Worm (Caenorhabditis elegans) whole organism, L4 larva: ENCODE data around the gene madf-5.

Source experiments
- F10B5.3 ChIP-seq: sonication (generic microtip); optimal IDR thresholded peaks from 2 replicates; lab custom pipeline; 2016; ENCODE audit warnings: mild to moderate bottlenecking, missing genetic modification characterization, missing compliant biosample characterization
- R02D3.7 ChIP-seq: fragments of 150-350 bp; sonication (generic microtip); optimal IDR thresholded peaks from 3 replicates; lab custom pipeline; 2014; ENCODE audit warnings: missing biosample characterization, missing genetic modification characterization
- Y75B8A.6 ChIP-seq: fragments of 200-800 bp; sonication (Bioruptor generic); IDR thresholded peaks from 2 replicates; pipeline ENCODE4 v1.3.6; 2022; ENCODE audit warnings: missing genetic modification reagents, missing genetic modification characterization, missing compliant biosample characterization
- aha-1 ChIP-seq: fragments of 150-350 bp; peaks from one replicate; lab custom pipeline; 2014; ENCODE audit warnings: missing biosample characterization, missing genetic modification characterization
- aly-2 ChIP-seq: sonication (generic microtip); optimal IDR thresholded peaks from 2 replicates; lab custom pipeline; 2018; ENCODE audit warnings: missing biosample characterization, missing genetic modification characterization
- ama-1 ChIP-seq: fragments of 150-350 bp; optimal IDR thresholded peaks from 2 replicates; lab custom pipeline; 2014; ENCODE audit warnings: inconsistent platforms, mixed read lengths
- ceh-28 ChIP-seq: fragments of 150-350 bp; optimal IDR thresholded peaks from 2 replicates; lab custom pipeline; 2014; ENCODE audit warnings: missing biosample characterization, missing genetic modification reagents, missing genetic modification characterization
- ceh-32 ChIP-seq: sonication (generic microtip); optimal IDR thresholded peaks from 2 replicates; lab custom pipeline; 2016; ENCODE audit warnings: mild to moderate bottlenecking, missing genetic modification characterization, missing compliant biosample characterization; ENCODE audit not compliant: poor library complexity
- ceh-44 ChIP-seq: fragments of 200-800 bp; sonication (Bioruptor generic); IDR thresholded peaks from 2 replicates; pipeline ENCODE4 v1.3.6; 2022; ENCODE audit warnings: missing genetic modification reagents, missing genetic modification characterization, missing compliant biosample characterization
- ceh-62 ChIP-seq: sonication (generic microtip); optimal IDR thresholded peaks from 2 replicates; lab custom pipeline; 2017; ENCODE audit warnings: missing biosample characterization, missing genetic modification characterization
- cey-2 ChIP-seq: sonication (generic microtip); optimal IDR thresholded peaks from 3 replicates; lab custom pipeline; 2017; ENCODE audit warnings: missing genetic modification characterization, mild to moderate bottlenecking, missing compliant biosample characterization, antibody characterized with exemption, borderline replicate concordance; ENCODE audit not compliant: insufficient read depth
- daf-12 ChIP-seq: fragments of 150-350 bp; optimal IDR thresholded peaks from 2 replicates; lab custom pipeline; 2014; ENCODE audit warnings: missing biosample characterization, missing genetic modification reagents, missing genetic modification characterization
- daf-16 ChIP-seq, 3 experiments: sonication (generic microtip); optimal IDR thresholded peaks; 2 replicates each; lab custom pipeline; 2016 to 2017; ENCODE audit warnings: missing genetic modification characterization in 3 of 3, missing genetic modification reagents in 3 of 3, mild to moderate bottlenecking in 2 of 3, missing compliant biosample characterization in 2 of 3, missing biosample characterization in 1 of 3, moderate library complexity in 1 of 3
- dmd-6 ChIP-seq: fragments of 200-800 bp; sonication (Bioruptor generic); IDR thresholded peaks from 2 replicates; pipeline ENCODE4 v1.3.6; 2022; ENCODE audit warnings: missing genetic modification reagents, missing genetic modification characterization, missing compliant biosample characterization
- egl-27 ChIP-seq: sonication (generic microtip); optimal IDR thresholded peaks from 3 replicates; lab custom pipeline; 2017; ENCODE audit warnings: missing biosample characterization, missing genetic modification reagents, missing genetic modification characterization
- egl-43 ChIP-seq: fragments of 200-800 bp; sonication (Bioruptor generic); IDR thresholded peaks from 2 replicates; pipeline ENCODE4 v1.3.6; 2022; ENCODE audit warnings: missing genetic modification reagents, missing genetic modification characterization, missing compliant biosample characterization
- hlh-30 ChIP-seq: sonication (generic microtip); optimal IDR thresholded peaks from 2 replicates; lab custom pipeline; 2017; ENCODE audit warnings: antibody characterized with exemption, mild to moderate bottlenecking, missing genetic modification characterization, missing compliant biosample characterization; ENCODE audit not compliant: insufficient read depth
- lim-7 ChIP-seq: fragments of 200-800 bp; sonication (Bioruptor generic); IDR thresholded peaks from 2 replicates; pipeline ENCODE4 v1.3.6; 2022; ENCODE audit warnings: missing genetic modification characterization, missing compliant biosample characterization
- lin-39 ChIP-seq: fragments of 150-350 bp; optimal IDR thresholded peaks from 2 replicates; lab custom pipeline; 2014; ENCODE audit warnings: missing biosample characterization, missing genetic modification reagents, missing genetic modification characterization
- lir-3 ChIP-seq: sonication (generic microtip); optimal IDR thresholded peaks from 2 replicates; lab custom pipeline; 2016; ENCODE audit warnings: mild to moderate bottlenecking, missing genetic modification characterization, missing compliant biosample characterization
- mep-1 ChIP-seq: fragments of 150-350 bp; sonication (generic microtip); optimal IDR thresholded peaks from 3 replicates; lab custom pipeline; 2014; ENCODE audit warnings: missing biosample characterization, missing genetic modification characterization
- mxl-2 ChIP-seq: fragments of 200-800 bp; sonication (Bioruptor generic); conservative IDR thresholded peaks from 2 replicates; pipeline ENCODE4 v1.3.6; 2022; ENCODE audit warnings: missing genetic modification reagents, missing genetic modification characterization, missing compliant biosample characterization
- nhr-102 ChIP-seq: sonication (generic microtip); optimal IDR thresholded peaks from 2 replicates; lab custom pipeline; 2016; ENCODE audit warnings: mild to moderate bottlenecking, missing genetic modification characterization, moderate library complexity, missing compliant biosample characterization
- nhr-11 ChIP-seq: fragments of 150-350 bp; optimal IDR thresholded peaks from 2 replicates; lab custom pipeline; 2014; ENCODE audit warnings: missing biosample characterization, missing genetic modification characterization
- nhr-237 ChIP-seq: sonication (generic microtip); optimal IDR thresholded peaks from 2 replicates; lab custom pipeline; 2017; ENCODE audit warnings: missing biosample characterization, missing genetic modification characterization
- nhr-41 ChIP-seq: fragments of 200-800 bp; sonication (Bioruptor generic); IDR thresholded peaks from 2 replicates; pipeline ENCODE4 v1.3.6; 2022; ENCODE audit warnings: missing genetic modification reagents, missing genetic modification characterization, missing compliant biosample characterization
- nhr-77 ChIP-seq: fragments of 150-350 bp; optimal IDR thresholded peaks from 2 replicates; lab custom pipeline; 2014; ENCODE audit warnings: missing biosample characterization, missing genetic modification characterization
- pqm-1 ChIP-seq: sonication (generic microtip); optimal IDR thresholded peaks from 2 replicates; lab custom pipeline; 2017; ENCODE audit warnings: missing biosample characterization, missing genetic modification characterization
- sdz-12 ChIP-seq: fragments of 200-800 bp; sonication (Bioruptor generic); optimal IDR thresholded peaks from 2 replicates; lab custom pipeline; 2018; ENCODE audit warnings: mild to moderate bottlenecking, missing genetic modification characterization, missing compliant biosample characterization
- set-16 ChIP-seq: fragments of 200-800 bp; sonication (Bioruptor generic); IDR thresholded peaks from 2 replicates; pipeline ENCODE4 v1.3.6; 2022; ENCODE audit warnings: missing genetic modification reagents, missing genetic modification characterization, missing compliant biosample characterization
- tra-1 ChIP-seq: fragments of 200-800 bp; sonication (Bioruptor generic); IDR thresholded peaks from 2 replicates; pipeline ENCODE4 v1.3.6; 2022; ENCODE audit warnings: missing genetic modification reagents, missing genetic modification characterization, missing compliant biosample characterization
- unc-39 ChIP-seq: sonication (generic microtip); optimal IDR thresholded peaks from 2 replicates; lab custom pipeline; 2017; ENCODE audit warnings: missing biosample characterization, missing genetic modification characterization
- unc-62 ChIP-seq, 3 experiments: fragments of 150-350 bp in 1 of 3; sonication (generic microtip); optimal IDR thresholded peaks in 2 of 3; peaks in 1 of 3; 1 replicate in 1 of 3; 2 replicates in 2 of 3; lab custom pipeline; 2014 to 2017; ENCODE audit warnings: missing biosample characterization in 3 of 3, missing genetic modification characterization in 3 of 3, missing genetic modification reagents in 3 of 3, missing genotype in 1 of 3
- zfp-2 ChIP-seq: sonication (generic microtip); optimal IDR thresholded peaks from 2 replicates; lab custom pipeline; 2016; ENCODE audit warnings: mild to moderate bottlenecking, missing genetic modification characterization, missing compliant biosample characterization
- zfp-3 ChIP-seq: fragments of 200-800 bp; sonication (Bioruptor generic); conservative IDR thresholded peaks from 2 replicates; pipeline ENCODE4 v1.3.6; 2022; ENCODE audit warnings: missing genetic modification reagents, missing genetic modification characterization, missing compliant biosample characterization
- ztf-11 ChIP-seq: fragments of 150-350 bp; optimal IDR thresholded peaks from 2 replicates; lab custom pipeline; 2014; ENCODE audit warnings: missing biosample characterization, missing genetic modification characterization
- ztf-7 ChIP-seq: fragments of 150-350 bp; optimal IDR thresholded peaks from 2 replicates; lab custom pipeline; 2014; ENCODE audit warnings: missing biosample characterization, missing genetic modification characterization

Gene madf-5

ce11 chrII:14528233-14528802 lies 45.1 kb upstream of the madf-5 start, which contains the start of the genes F57C2.5 and spat-1 (continued):
- TF ChIP-seq zfp-2 (tag; lab: Kevin White, UChicago) (no peak), unc-39 (tag; lab: Kevin White, UChicago) (no peak), lim-7 (no peak), nhr-102 (tag; lab: Kevin White, UChicago) (no peak), ztf-7 (tag; lab: Kevin White, UChicago) (peak; percentile 29), unc-62 (GFP tag; optimal IDR thresholded peaks at IDR 0.05 in 1 of 2; lab: Kevin White, UChicago) (peak in 1 of 2 experiments; percentile 73), unc-62 (tag; optimal IDR thresholded peaks at IDR 0.05; lab: Kevin White, UChicago) (no peak), ama-1 (lab: Kevin White, UChicago) (no peak), ceh-44 (GFP tag; lab: Robert Waterston, UW) (peak; percentile 59; the same call in 1 of the 2 replicates), nhr-41 (GFP tag; lab: Robert Waterston, UW) (no peak), lir-3 (no peak), hlh-30 (tag; lab: Kevin White, UChicago) (peak; percentile 26), aly-2 (tag; lab: Kevin White, UChicago) (no peak), dmd-6 (GFP tag; lab: Robert Waterston, UW) (no peak; the same call in 1 of the 2 replicates), mep-1 (tag; lab: Kevin White, UChicago) (peak; percentile 75), F10B5.3 (tag; lab: Kevin White, UChicago) (no peak), set-16 (GFP tag; lab: Robert Waterston, UW) (no peak), nhr-11 (tag; lab: Kevin White, UChicago) (peak; percentile 45)

- TF ChIP-seq R02D3.7 (tag; lab: Kevin White, UChicago): no peak
- TF ChIP-seq aha-1: peak; percentile 40
Measured at ce11 chrII:14534000-14534399, 39.4 kb upstream of the madf-5 start, which contains the start of gene C04H5.1. Gene C04H5.1, plus strand, starts transcription at chrII:14534300.

DNA sequence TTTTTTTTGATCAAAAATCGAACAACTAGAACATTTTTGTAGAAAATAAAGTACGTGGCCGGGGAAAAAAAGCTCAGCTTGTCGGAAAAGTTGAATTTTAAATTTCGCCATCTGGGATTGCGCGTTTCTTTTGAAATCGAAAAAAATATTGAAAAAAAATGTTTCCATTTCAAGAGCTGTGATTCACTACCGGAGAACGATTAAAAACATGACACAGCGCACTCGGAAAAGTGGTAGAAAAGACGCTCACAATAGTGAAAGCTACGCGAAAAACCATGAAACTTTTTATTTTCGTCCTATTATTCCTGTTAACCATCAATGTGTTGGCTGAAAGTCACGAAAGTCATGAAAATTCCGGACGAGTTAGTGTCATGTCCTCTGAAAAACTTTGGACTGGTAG lies 35.7 kb upstream of the madf-5 start, which contains the start of the genes clec-147 and C04H5.7:
TSS of gene clec-147 (minus strand) at position 101 of the 400 bp plus-strand sequence.
TSS of gene C04H5.7 (plus strand) at position 219 of the 400 bp plus-strand sequence.
- TF ChIP-seq zfp-3 (GFP tag; lab: Robert Waterston, UW) (no peak), ztf-11 (tag; lab: Kevin White, UChicago) (no peak), ceh-62 (tag; lab: Kevin White, UChicago) (no peak), ceh-28 (no peak)

DNA sequence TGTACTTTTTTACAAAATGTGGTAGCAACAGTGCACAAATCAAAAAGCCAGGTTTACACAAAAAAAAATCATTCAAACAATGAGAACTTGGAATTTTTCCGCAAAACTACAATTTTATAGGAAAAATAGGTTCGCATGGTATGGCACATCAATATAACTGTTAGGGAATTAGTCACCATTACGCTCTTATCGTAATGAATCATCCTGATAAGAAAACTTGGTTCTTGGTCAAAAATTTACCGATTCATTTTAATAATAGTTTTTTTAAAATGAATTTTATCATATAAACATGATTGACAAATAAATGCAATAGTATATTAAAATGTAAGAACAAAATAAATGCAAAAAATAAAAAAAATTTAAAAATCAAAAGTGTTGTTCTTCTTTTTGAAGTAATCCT lies 32.9 kb upstream of the madf-5 start:
- no peak for TF ChIP-seq Y75B8A.6
- no peak for TF ChIP-seq ceh-62 (tag; lab: Kevin White, UChicago)
- TF ChIP-seq ztf-7 (tag; lab: Kevin White, UChicago): no peak
- peak; percentile 38 for TF ChIP-seq pqm-1 (tag; lab: Kevin White, UChicago)
- no peak for TF ChIP-seq lin-39
- TF ChIP-seq ama-1 (lab: Kevin White, UChicago): no peak
- no peak for TF ChIP-seq mep-1 (tag; lab: Kevin White, UChicago)
- no peak for TF ChIP-seq tra-1 (GFP tag; lab: Robert Waterston, UW)
- TF ChIP-seq aha-1: peak; percentile 88

- TF ChIP-seq cey-2 (tag; lab: Kevin White, UChicago): no peak
- TF ChIP-seq daf-12 (tag; lab: Kevin White, UChicago): no peak
- no peak for TF ChIP-seq mxl-2 (GFP tag; lab: Robert Waterston, UW)
- no peak for TF ChIP-seq nhr-237 (tag; lab: Kevin White, UChicago)
- TF ChIP-seq sdz-12 (GFP tag; lab: Kevin White, UChicago): no peak
- no peak for TF ChIP-seq ama-1 (lab: Kevin White, UChicago)
- TF ChIP-seq lin-39: no peak
- no peak for TF ChIP-seq daf-16 (GFP tag; optimal IDR thresholded peaks at IDR 0.05; lab: Kevin White, UChicago)
- TF ChIP-seq daf-16 (tag; optimal IDR thresholded peaks at IDR 0.05; lab: Kevin White, UChicago): no peak
- no peak for TF ChIP-seq ceh-32 (tag; lab: Kevin White, UChicago)
- no peak for TF ChIP-seq lim-7
- TF ChIP-seq nhr-77 (tag; lab: Kevin White, UChicago): no peak
- no peak for TF ChIP-seq unc-39 (tag; lab: Kevin White, UChicago)
- TF ChIP-seq egl-27: no peak
- TF ChIP-seq hlh-30 (tag; lab: Kevin White, UChicago): no peak
- TF ChIP-seq egl-43 (GFP tag; lab: Robert Waterston, UW): no peak
Measured at ce11 chrII:14548691-14549090, 24.7 kb upstream of the madf-5 start, which contains the start of gene gcy-29. Gene gcy-29, minus strand, starts transcription at chrII:14548791.
